Fruit fly (Drosophila melanogaster) whole organism, embryonic: Measurements from ENCODE around the gene AIMP2.
A peak's percentile ranks its signal among the peaks of the same experiment; 100 is the strongest.

ENCODE experiments used
- Abd-B ChIP-seq: fragments of 200-800 bp; sonication (Bioruptor generic); optimal IDR thresholded peaks from 2 replicates; lab custom pipeline; 2018; ENCODE audit warnings: missing biosample characterization, mild to moderate bottlenecking, missing genetic modification characterization, moderate library complexity
- Aef1 ChIP-seq: fragments of 200-800 bp; sonication (Bioruptor generic); IDR thresholded peaks from 3 replicates; pipeline ENCODE4 v1.3.6; 2022; ENCODE audit warnings: missing biosample characterization, missing genetic modification characterization
- B-H1 ChIP-seq: fragments of 200-800 bp; sonication (Bioruptor generic); IDR thresholded peaks from 3 replicates; pipeline ENCODE4 v1.3.6; 2022; ENCODE audit warnings: missing biosample characterization, missing genetic modification characterization
- Blimp-1 ChIP-seq: fragments of 200-800 bp; sonication (Bioruptor generic); optimal IDR thresholded peaks from 3 replicates; lab custom pipeline; 2018; ENCODE audit warnings: missing biosample characterization, missing genetic modification characterization, mild to moderate bottlenecking, moderate library complexity, missing genetic modification reagents
- BtbVII ChIP-seq: fragments of 200-800 bp; sonication (Bioruptor generic); optimal IDR thresholded peaks from 3 replicates; lab custom pipeline; 2017; ENCODE audit warnings: missing biosample characterization, mild to moderate bottlenecking, missing genetic modification characterization
- CG11247 ChIP-seq: fragments of 200-800 bp; sonication (Bioruptor generic); IDR thresholded peaks from 2 replicates; pipeline ENCODE4 v1.3.6; 2022; ENCODE audit warnings: missing biosample characterization, missing genetic modification characterization
- CG14014 ChIP-seq: fragments of 200-800 bp; sonication (Bioruptor generic); IDR thresholded peaks from 2 replicates; pipeline ENCODE4 v1.3.6; 2022; ENCODE audit warnings: missing biosample characterization, missing genetic modification characterization
- CG1603 ChIP-seq: fragments of 200-800 bp; sonication (Bioruptor generic); optimal IDR thresholded peaks from 2 replicates; lab custom pipeline; 2019; ENCODE audit warnings: missing biosample characterization, mild to moderate bottlenecking, missing genetic modification characterization, moderate library complexity
- CG17385 ChIP-seq: fragments of 200-800 bp; sonication (Bioruptor generic); optimal IDR thresholded peaks from 3 replicates; lab custom pipeline; 2018; ENCODE audit warnings: missing biosample characterization, mild to moderate bottlenecking, missing genetic modification characterization
- CG17829 ChIP-seq: fragments of 200-800 bp; optimal IDR thresholded peaks from 2 replicates; lab custom pipeline; 2019; ENCODE audit warnings: missing biosample characterization, mild to moderate bottlenecking, missing genetic modification characterization, moderate library complexity
- CTCF ChIP-seq: fragments of 200-800 bp; sonication (Bioruptor generic); optimal IDR thresholded peaks from 2 replicates; lab custom pipeline; 2017; ENCODE audit warnings: missing biosample characterization, mild to moderate bottlenecking, missing genetic modification characterization, moderate library complexity
- Chrac-16 ChIP-seq: fragments of 200-800 bp; sonication (Bioruptor generic); optimal IDR thresholded peaks from 3 replicates; lab custom pipeline; 2016; ENCODE audit warnings: missing biosample characterization, missing genetic modification characterization
- Doc3 ChIP-seq: fragments of 200-800 bp; sonication (Bioruptor generic); IDR thresholded peaks from 3 replicates; pipeline ENCODE4 v1.3.6; 2022; ENCODE audit warnings: missing biosample characterization, missing genetic modification characterization; ENCODE audit not compliant: partially characterized antibody
- Ets97D ChIP-seq: fragments of 200-800 bp; sonication (Bioruptor generic); optimal IDR thresholded peaks from 3 replicates; lab custom pipeline; 2016; ENCODE audit warnings: missing biosample characterization, missing genetic modification characterization
- Hand ChIP-seq: fragments of 200-800 bp; sonication (Bioruptor generic); optimal IDR thresholded peaks from 2 replicates; lab custom pipeline; 2017; ENCODE audit warnings: mild to moderate bottlenecking, missing biosample characterization, missing genetic modification reagents, missing genetic modification characterization
- HmgD ChIP-seq: fragments of 200-800 bp; sonication (Bioruptor generic); optimal IDR thresholded peaks from 3 replicates; lab custom pipeline; 2016; ENCODE audit warnings: missing biosample characterization, missing genetic modification characterization
- Hmx ChIP-seq: fragments of 200-800 bp; sonication (Bioruptor generic); optimal IDR thresholded peaks from 2 replicates; lab custom pipeline; 2016; ENCODE audit warnings: missing biosample characterization, missing genetic modification characterization
- Hr39 ChIP-seq: fragments of >200 bp; optimal IDR thresholded peaks from 2 replicates; lab custom pipeline; 2017
- Lhr ChIP-seq: fragments of 200-800 bp; sonication (Bioruptor generic); optimal IDR thresholded peaks from 3 replicates; lab custom pipeline; 2017; ENCODE audit warnings: mild to moderate bottlenecking, missing biosample characterization, missing genetic modification reagents, missing genetic modification characterization
- Neu2 ChIP-seq: fragments of 200-800 bp; sonication (Bioruptor generic); optimal IDR thresholded peaks from 3 replicates; lab custom pipeline; 2016; ENCODE audit warnings: missing biosample characterization, missing genetic modification characterization, borderline replicate concordance
- Opbp ChIP-seq: fragments of 200-800 bp; sonication (Bioruptor generic); IDR thresholded peaks from 3 replicates; pipeline ENCODE4 v1.3.6; 2022; ENCODE audit warnings: missing biosample characterization, missing genetic modification characterization; ENCODE audit not compliant: partially characterized antibody
- PHDP ChIP-seq: fragments of 200-800 bp; sonication (Bioruptor generic); optimal IDR thresholded peaks from 3 replicates; lab custom pipeline; 2018; ENCODE audit warnings: missing biosample characterization, mild to moderate bottlenecking, missing genetic modification characterization, moderate library complexity
- Ptx1 ChIP-seq: fragments of 200-800 bp; sonication (Bioruptor generic); IDR thresholded peaks from 2 replicates; pipeline ENCODE4 v1.3.6; 2022; ENCODE audit warnings: missing biosample characterization, missing genetic modification characterization
- Sox102F ChIP-seq: fragments of 200-800 bp; sonication (Bioruptor generic); optimal IDR thresholded peaks from 2 replicates; lab custom pipeline; 2018; ENCODE audit warnings: missing biosample characterization, mild to moderate bottlenecking, missing genetic modification characterization, moderate library complexity
- Sry-δ ChIP-seq: fragments of 200-800 bp; sonication (Bioruptor generic); optimal IDR thresholded peaks from 2 replicates; lab custom pipeline; 2016; ENCODE audit warnings: missing biosample characterization, missing genetic modification characterization
- ac ChIP-seq: fragments of 200-800 bp; sonication (Bioruptor generic); optimal IDR thresholded peaks from 3 replicates; lab custom pipeline; 2017; ENCODE audit warnings: missing biosample characterization, mild to moderate bottlenecking, missing genetic modification characterization
- aop ChIP-seq: fragments of 200-800 bp; sonication (Bioruptor generic); IDR thresholded peaks from 2 replicates; pipeline ENCODE4 v1.3.6; 2022; ENCODE audit warnings: missing biosample characterization, missing genetic modification characterization
- ase ChIP-seq: fragments of 200-800 bp; sonication (Bioruptor generic); IDR thresholded peaks from 3 replicates; pipeline ENCODE4 v1.3.6; 2022; ENCODE audit warnings: missing biosample characterization, missing genetic modification characterization
- bowl ChIP-seq: fragments of 200-800 bp; sonication (Bioruptor generic); IDR thresholded peaks from 2 replicates; pipeline ENCODE4 v1.3.6; 2022; ENCODE audit warnings: missing biosample characterization, missing genetic modification characterization
- chif ChIP-seq, 2 experiments: fragments of 200-800 bp; sonication (Bioruptor generic); optimal IDR thresholded peaks; 3 replicates each; lab custom pipeline; 2016; ENCODE audit warnings: missing biosample characterization in 2 of 2, missing genetic modification characterization in 2 of 2
- dan ChIP-seq: fragments of 200-800 bp; sonication (Bioruptor generic); IDR thresholded peaks from 2 replicates; pipeline ENCODE4 v1.3.6; 2022; ENCODE audit warnings: missing biosample characterization, missing genetic modification characterization
- dimm ChIP-seq: fragments of 200-800 bp; sonication (Bioruptor generic); IDR thresholded peaks from 2 replicates; pipeline ENCODE4 v1.3.6; 2022; ENCODE audit warnings: missing biosample characterization, missing genetic modification characterization
- esg ChIP-seq: fragments of 200-800 bp; sonication (Bioruptor generic); conservative IDR thresholded peaks from 2 replicates; pipeline ENCODE4 v1.3.6; 2022; ENCODE audit warnings: missing biosample characterization, missing genetic modification characterization
- fd3F ChIP-seq: fragments of 200-800 bp; sonication (Bioruptor generic); optimal IDR thresholded peaks from 2 replicates; lab custom pipeline; 2018; ENCODE audit warnings: missing biosample characterization, mild to moderate bottlenecking, missing genetic modification characterization, moderate library complexity
- fd64A ChIP-seq: fragments of 200-800 bp; sonication (Bioruptor generic); optimal IDR thresholded peaks from 3 replicates; lab custom pipeline; 2018; ENCODE audit warnings: missing biosample characterization, mild to moderate bottlenecking, missing genetic modification characterization
- gsb ChIP-seq: fragments of 200-800 bp; sonication (Bioruptor generic); IDR thresholded peaks from 2 replicates; pipeline ENCODE4 v1.3.6; 2022; ENCODE audit warnings: missing biosample characterization, missing genetic modification characterization
- gt ChIP-seq: fragments of 200-800 bp; sonication (Bioruptor generic); IDR thresholded peaks from 2 replicates; pipeline ENCODE4 v1.3.6; 2022; ENCODE audit warnings: missing biosample characterization, missing genetic modification characterization
- knrl ChIP-seq: fragments of 200-800 bp; sonication (Bioruptor generic); IDR thresholded peaks from 3 replicates; pipeline ENCODE4 v1.3.6; 2022; ENCODE audit warnings: missing biosample characterization, missing genetic modification characterization; ENCODE audit not compliant: partially characterized antibody
- lola ChIP-seq, 3 experiments: fragments of >200 bp in 2 of 3; fragments of 200-800 bp in 1 of 3; sonication (Bioruptor generic) in 1 of 3; optimal IDR thresholded peaks; 2 replicates each; lab custom pipeline; 2017 to 2019; ENCODE audit warnings: missing biosample characterization in 3 of 3, missing genetic modification characterization in 3 of 3, mild to moderate bottlenecking in 1 of 3, moderate library complexity in 1 of 3
- luna ChIP-seq: fragments of 200-800 bp; sonication (Bioruptor generic); optimal IDR thresholded peaks from 2 replicates; lab custom pipeline; 2016; ENCODE audit warnings: missing biosample characterization, missing genetic modification characterization
- odd ChIP-seq: fragments of 200-800 bp; sonication (Bioruptor generic); optimal IDR thresholded peaks from 2 replicates; lab custom pipeline; 2017; ENCODE audit warnings: missing biosample characterization, mild to moderate bottlenecking, missing genetic modification characterization
- otp ChIP-seq: fragments of 200-800 bp; sonication (Bioruptor generic); IDR thresholded peaks from 3 replicates; pipeline ENCODE4, ENCODE4 v1.3.6; 2022; ENCODE audit warnings: missing biosample characterization, missing genetic modification characterization
- pfk ChIP-seq: fragments of 200-800 bp; sonication (Bioruptor generic); optimal IDR thresholded peaks from 2 replicates; lab custom pipeline; 2018; ENCODE audit warnings: missing biosample characterization, mild to moderate bottlenecking, missing genetic modification characterization, moderate library complexity
- pum ChIP-seq: fragments of 200-800 bp; sonication (Bioruptor generic); optimal IDR thresholded peaks from 2 replicates; lab custom pipeline; 2016; ENCODE audit warnings: missing biosample characterization, missing genetic modification characterization
- salm ChIP-seq: fragments of 200-800 bp; sonication (Bioruptor generic); optimal IDR thresholded peaks from 2 replicates; lab custom pipeline; 2018; ENCODE audit warnings: missing biosample characterization, mild to moderate bottlenecking, missing genetic modification characterization
- sc ChIP-seq, 3 experiments: fragments of >200 bp in 2 of 3; fragments of 200-800 bp in 1 of 3; sonication (Bioruptor generic) in 1 of 3; optimal IDR thresholded peaks; 2 replicates in 2 of 3; 3 replicates in 1 of 3; lab custom pipeline; 2017; ENCODE audit warnings: mild to moderate bottlenecking in 1 of 3, missing biosample characterization in 1 of 3, missing genetic modification characterization in 1 of 3, missing genetic modification reagents in 1 of 3
- tup ChIP-seq: fragments of 200-800 bp; sonication (Bioruptor generic); optimal IDR thresholded peaks from 2 replicates; lab custom pipeline; 2016; ENCODE audit warnings: missing biosample characterization, mild to moderate bottlenecking, missing genetic modification characterization, moderate library complexity
- wek ChIP-seq: fragments of 200-800 bp; sonication (Bioruptor generic); optimal IDR thresholded peaks from 3 replicates; lab custom pipeline; 2018; ENCODE audit warnings: missing biosample characterization, mild to moderate bottlenecking, missing genetic modification characterization, moderate library complexity

The AIMP2 gene

dm6 chr3L:15534274-15535227, 48.9 kb upstream of the AIMP2 start (continued):
- TF ChIP-seq B-H1 (GFP tag; lab: Robert Waterston, UW) (no peak; the same call in 2 of the 3 replicates), aop (GFP tag; lab: Robert Waterston, UW) (peak; percentile 48; the same call in 1 of the 2 replicates), dan (GFP tag; lab: Robert Waterston, UW) (no peak), ase (GFP tag; lab: Robert Waterston, UW) (no peak), pum (GFP tag; lab: Kevin White, UChicago) (peak; percentile 59), sc (optimal IDR thresholded peaks at IDR 0.05; lab: Kevin White, UChicago) (no peak), sc (GFP tag; optimal IDR thresholded peaks at IDR 0.05; lab: Kevin White, UChicago) (peak; percentile 39), Hand (peak; percentile 12), pfk (GFP tag; lab: Kevin White, UChicago) (no peak), CG14014 (GFP tag; lab: Robert Waterston, UW) (no peak), dimm (no peak), Ptx1 (GFP tag; lab: Robert Waterston, UW) (peak; percentile 34; the same call in 1 of the 2 replicates), bowl (GFP tag; lab: Robert Waterston, UW) (no peak), esg (GFP tag; lab: Robert Waterston, UW) (peak; percentile 20; the same call in 1 of the 2 replicates), CG1603 (tag; lab: Kevin White, UChicago) (peak; percentile 44), CTCF (no peak), gsb (no peak), Chrac-16 (peak; percentile 53), luna (GFP tag; lab: Kevin White, UChicago) (no peak), knrl (GFP tag; lab: Robert Waterston, UW) (no peak), Hmx (GFP tag; lab: Kevin White, UChicago) (peak; percentile 49), PHDP (tag; lab: Kevin White, UChicago) (peak; percentile 35), CG11247 (GFP tag; lab: Robert Waterston, UW) (no peak), lola (GFP tag; optimal IDR thresholded peaks at IDR 0.05; lab: Kevin White, UChicago) (peak in 1 of 3 experiments; percentile 83), tup (no peak), gt (GFP tag; lab: Robert Waterston, UW) (no peak), fd3F (peak; percentile 33), Neu2 (GFP tag; lab: Kevin White, UChicago) (no peak), Opbp (GFP tag; lab: Robert Waterston, UW) (no peak), odd (GFP tag; lab: Kevin White, UChicago) (peak; percentile 67), BtbVII (GFP tag; lab: Kevin White, UChicago) (peak; percentile 15), Blimp-1 (peak; percentile 16), Sox102F (peak; percentile 52), Sry-δ (no peak), ac (GFP tag; lab: Kevin White, UChicago) (no peak), HmgD (GFP tag; lab: Kevin White, UChicago) (no peak), Aef1 (GFP tag; lab: Robert Waterston, UW) (0 out of 3 replicates have a peak, but pooled peaks have one; percentile 25), Abd-B (GFP tag; lab: Kevin White, UChicago) (peak; percentile 68), salm (tag; lab: Kevin White, UChicago) (no peak), chif (GFP tag; optimal IDR thresholded peaks at IDR 0.05; lab: Kevin White, UChicago) (peak; percentile 43 to 64), fd64A (GFP tag; lab: Kevin White, UChicago) (no peak), wek (no peak), CG17385 (GFP tag; lab: Kevin White, UChicago) (peak; percentile 75), Doc3 (GFP tag; lab: Robert Waterston, UW) (no peak), CG17829 (tag; lab: Kevin White, UChicago) (peak; percentile 22), otp (GFP tag; lab: Robert Waterston, UW) (no peak), Lhr (peak; percentile 26), Hr39 (lab: Kevin White, UChicago) (no peak), Ets97D (GFP tag; lab: Kevin White, UChicago) (peak; percentile 0)
